Fruit fly (Drosophila melanogaster) S2 (cell line): ENCODE measurements around the gene Cpsf73.

ENCODE experiments used
- CG8478 ChIP-seq: fragments of >200 bp; optimal IDR thresholded peaks from 2 replicates; lab custom pipeline; 2018
- CTCF ChIP-seq, 2 experiments: fragments of >200 bp; optimal IDR thresholded peaks; 2 replicates each; lab custom pipeline; 2018

dm6 chr3R:18705150-18705549 lies 41.8 kb upstream of the Cpsf73 start, which contains the start of the genes ChAT and VAChT:
- TF ChIP-seq CTCF (optimal IDR thresholded peaks at IDR 0.05; lab: Kevin White, UChicago) = no peak
- TF ChIP-seq CG8478 = no peak
